Worm (Caenorhabditis elegans): ENCODE results near the gene F18A11.5.

F18A11.5 gene

DNA sequence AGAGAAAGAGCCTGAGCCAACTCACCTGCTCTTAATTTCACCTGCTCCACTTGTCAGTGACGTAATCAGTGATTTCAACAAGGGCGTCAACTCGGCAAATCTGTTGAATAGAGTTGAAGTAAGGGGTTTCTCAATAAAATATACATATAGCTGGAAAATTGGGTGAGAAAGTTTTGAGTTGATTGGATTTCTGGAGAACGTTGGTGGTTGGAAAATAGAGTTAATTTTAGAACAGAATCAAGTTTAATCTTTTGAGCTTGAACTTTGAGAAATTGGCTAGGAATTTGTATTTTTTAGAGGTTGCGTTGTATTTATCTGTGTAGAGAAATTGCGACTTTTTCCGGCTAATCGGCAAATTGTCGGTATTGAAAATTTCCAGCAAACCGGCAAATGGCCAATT lies 44.5 kb downstream of the F18A11.5 start, which contains the start of gene Y38F1A.4:
TSS of gene Y38F1A.4 (minus strand) at position 101 of the 400 bp plus-strand sequence.
- TF ChIP-seq hmbx-1 (tag; optimal IDR thresholded peaks at IDR 0.05) (no peak), F13C5.2 (tag; optimal IDR thresholded peaks at IDR 0.05) (no peak), flt-1 (GFP tag; IDR thresholded peaks at IDR 0.05) (no peak), tra-4 (tag; optimal IDR thresholded peaks at IDR 0.05) (no peak), ceh-36 (tag; optimal IDR thresholded peaks at IDR 0.05) (no peak), ets-7 (tag; optimal IDR thresholded peaks at IDR 0.05) (no peak), hnd-1 (tag; optimal IDR thresholded peaks at IDR 0.05) (no peak), tbx-37 (GFP tag; conservative IDR thresholded peaks at IDR 0.05) (no peak), scrt-1 (GFP tag; IDR thresholded peaks at IDR 0.05) (no peak), tbx-11 (GFP tag; IDR thresholded peaks at IDR 0.05) (no peak), B0310.2 (tag; optimal IDR thresholded peaks at IDR 0.05) (no peak), sea-1 (GFP tag; conservative IDR thresholded peaks at IDR 0.05) (no peak), hmg-4 (GFP tag; optimal IDR thresholded peaks at IDR 0.05) (no peak), aly-1 (tag; optimal IDR thresholded peaks at IDR 0.05) (no peak), ama-1 (optimal IDR thresholded peaks at IDR 0.05) (no peak), ceh-13 (GFP tag; optimal IDR thresholded peaks at IDR 0.05) (no peak), pes-1 (GFP tag; IDR thresholded peaks at IDR 0.05) (no peak)

DNA sequence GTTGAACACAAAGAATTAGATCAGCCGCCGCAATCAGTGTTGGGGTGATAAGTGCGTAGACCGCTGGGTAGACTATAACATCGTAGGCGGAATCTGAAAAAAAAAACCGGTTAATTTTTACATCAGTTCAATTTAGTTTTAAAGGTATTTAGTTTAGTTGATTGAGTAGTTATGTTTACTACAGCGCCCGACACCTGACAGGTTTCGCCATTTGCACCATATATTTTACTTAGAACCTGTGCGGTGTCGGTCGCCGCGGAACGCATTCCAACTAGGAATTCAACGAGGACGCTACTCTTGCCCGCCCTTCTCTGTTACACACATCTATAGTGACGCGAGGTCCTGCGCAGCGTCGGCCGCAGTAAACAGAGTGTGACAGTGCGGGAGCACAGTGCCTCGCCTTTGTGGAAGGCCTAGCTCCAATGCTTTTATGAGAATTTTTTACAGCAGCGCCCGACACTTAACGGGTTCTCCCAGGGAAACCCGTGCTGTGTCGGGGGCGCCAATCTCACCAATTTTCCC lies 45.6 kb downstream of the F18A11.5 start:
- no peak for TF ChIP-seq flt-1 (GFP tag; IDR thresholded peaks at IDR 0.05)
- TF ChIP-seq tra-4 (tag; optimal IDR thresholded peaks at IDR 0.05): no peak
- TF ChIP-seq sea-1 (GFP tag; conservative IDR thresholded peaks at IDR 0.05): no peak
- TF ChIP-seq scrt-1 (GFP tag; IDR thresholded peaks at IDR 0.05): 0 out of 2 replicates have a peak, but pooled peaks have one; percentile 30
- TF ChIP-seq tbx-37 (GFP tag; conservative IDR thresholded peaks at IDR 0.05): no peak
- no peak for TF ChIP-seq ets-7 (tag; optimal IDR thresholded peaks at IDR 0.05)
- no peak for TF ChIP-seq pes-1 (GFP tag; IDR thresholded peaks at IDR 0.05)
- no peak for TF ChIP-seq ceh-36 (tag; optimal IDR thresholded peaks at IDR 0.05)

DNA sequence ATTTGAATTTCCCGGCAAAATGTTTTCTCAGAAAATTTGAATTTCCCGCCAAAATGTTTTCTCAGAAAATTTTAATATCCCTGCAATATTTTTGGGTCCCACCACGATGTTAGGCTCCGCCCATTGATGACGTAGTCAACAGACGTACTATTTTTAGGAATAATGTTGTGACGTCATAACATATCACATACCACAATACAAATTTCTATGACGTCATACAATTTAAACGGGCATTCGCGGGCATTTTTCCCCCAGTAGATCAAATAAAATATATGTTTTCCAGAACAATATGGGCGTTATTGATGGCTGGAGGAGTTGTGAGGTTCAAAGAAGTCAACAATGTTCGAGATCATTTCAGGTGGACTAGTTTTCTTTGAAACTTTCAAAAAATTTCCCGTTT lies 47.8 kb downstream of the F18A11.5 start:
- no peak for TF ChIP-seq tra-4 (tag; optimal IDR thresholded peaks at IDR 0.05)
- no peak for TF ChIP-seq hmbx-1 (tag; optimal IDR thresholded peaks at IDR 0.05)
- TF ChIP-seq ceh-13 (GFP tag; optimal IDR thresholded peaks at IDR 0.05): no peak
- no peak for TF ChIP-seq ama-1 (optimal IDR thresholded peaks at IDR 0.05)
- no peak for TF ChIP-seq flt-1 (GFP tag; IDR thresholded peaks at IDR 0.05)
- TF ChIP-seq sea-1 (GFP tag; conservative IDR thresholded peaks at IDR 0.05): no peak
- TF ChIP-seq aly-1 (tag; optimal IDR thresholded peaks at IDR 0.05): no peak
- TF ChIP-seq F13C5.2 (tag; optimal IDR thresholded peaks at IDR 0.05): no peak
- no peak for TF ChIP-seq tbx-11 (GFP tag; IDR thresholded peaks at IDR 0.05)
- no peak for TF ChIP-seq hnd-1 (tag; optimal IDR thresholded peaks at IDR 0.05)
- TF ChIP-seq tbx-37 (GFP tag; conservative IDR thresholded peaks at IDR 0.05): no peak
- TF ChIP-seq hmg-4 (GFP tag; optimal IDR thresholded peaks at IDR 0.05): no peak
- TF ChIP-seq pes-1 (GFP tag; IDR thresholded peaks at IDR 0.05): no peak
- no peak for TF ChIP-seq B0310.2 (tag; optimal IDR thresholded peaks at IDR 0.05)
- no peak for TF ChIP-seq ets-7 (tag; optimal IDR thresholded peaks at IDR 0.05)
- TF ChIP-seq scrt-1 (GFP tag; IDR thresholded peaks at IDR 0.05): no peak
- no peak for TF ChIP-seq ceh-36 (tag; optimal IDR thresholded peaks at IDR 0.05)

DNA sequence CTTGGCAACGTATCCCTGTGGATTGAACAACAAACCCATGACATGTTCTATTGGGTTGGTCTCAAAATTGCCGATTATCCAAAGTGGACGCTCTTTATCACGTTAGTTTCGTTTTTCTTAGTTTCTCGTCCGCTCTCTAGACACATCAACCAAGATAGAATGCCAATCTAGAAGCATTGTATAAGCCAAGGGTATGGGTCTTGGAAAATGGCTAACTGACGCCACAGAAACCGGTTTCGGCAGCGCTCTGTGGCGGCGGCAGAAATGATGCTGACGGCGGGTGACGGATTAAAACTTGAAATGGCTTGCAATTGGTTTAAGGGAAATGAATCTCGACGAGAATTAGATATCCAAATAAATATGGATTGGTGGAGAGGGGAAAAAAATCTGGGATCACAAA lies 48.5 kb downstream of the F18A11.5 start:
- TF ChIP-seq tra-4 (tag; optimal IDR thresholded peaks at IDR 0.05): no peak
- no peak for TF ChIP-seq hmg-4 (GFP tag; optimal IDR thresholded peaks at IDR 0.05)
- no peak for TF ChIP-seq ama-1 (optimal IDR thresholded peaks at IDR 0.05)
- no peak for TF ChIP-seq flt-1 (GFP tag; IDR thresholded peaks at IDR 0.05)
- TF ChIP-seq scrt-1 (GFP tag; IDR thresholded peaks at IDR 0.05): no peak
- no peak for TF ChIP-seq hnd-1 (tag; optimal IDR thresholded peaks at IDR 0.05)
- TF ChIP-seq hmbx-1 (tag; optimal IDR thresholded peaks at IDR 0.05): no peak
- TF ChIP-seq tbx-11 (GFP tag; IDR thresholded peaks at IDR 0.05): no peak
- no peak for TF ChIP-seq F13C5.2 (tag; optimal IDR thresholded peaks at IDR 0.05)

- no peak for TF ChIP-seq aly-1 (tag; optimal IDR thresholded peaks at IDR 0.05)
- no peak for TF ChIP-seq ceh-13 (GFP tag; optimal IDR thresholded peaks at IDR 0.05)
- TF ChIP-seq tra-4 (tag; optimal IDR thresholded peaks at IDR 0.05): no peak
- no peak for TF ChIP-seq flt-1 (GFP tag; IDR thresholded peaks at IDR 0.05)
- TF ChIP-seq hmbx-1 (tag; optimal IDR thresholded peaks at IDR 0.05): no peak
- TF ChIP-seq hnd-1 (tag; optimal IDR thresholded peaks at IDR 0.05): no peak
- no peak for TF ChIP-seq B0310.2 (tag; optimal IDR thresholded peaks at IDR 0.05)
- no peak for TF ChIP-seq ceh-36 (tag; optimal IDR thresholded peaks at IDR 0.05)
- no peak for TF ChIP-seq sea-1 (GFP tag; conservative IDR thresholded peaks at IDR 0.05)
- TF ChIP-seq scrt-1 (GFP tag; IDR thresholded peaks at IDR 0.05): no peak
- TF ChIP-seq ama-1 (optimal IDR thresholded peaks at IDR 0.05): no peak
- no peak for TF ChIP-seq tbx-37 (GFP tag; conservative IDR thresholded peaks at IDR 0.05)
- no peak for TF ChIP-seq F13C5.2 (tag; optimal IDR thresholded peaks at IDR 0.05)
- no peak for TF ChIP-seq hmg-4 (GFP tag; optimal IDR thresholded peaks at IDR 0.05)
- TF ChIP-seq ets-7 (tag; optimal IDR thresholded peaks at IDR 0.05): no peak
- no peak for TF ChIP-seq tbx-11 (GFP tag; IDR thresholded peaks at IDR 0.05)
- no peak for TF ChIP-seq pes-1 (GFP tag; IDR thresholded peaks at IDR 0.05)
Measured at ce11 chrII:12965538-12965588, 48.7 kb downstream of the F18A11.5 start, which contains the start of gene ptr-18. Gene ptr-18, plus strand, starts transcription at chrII:12965546.

- TF ChIP-seq B0310.2 (tag; optimal IDR thresholded peaks at IDR 0.05) (no peak), ama-1 (optimal IDR thresholded peaks at IDR 0.05) (no peak), ceh-36 (tag; optimal IDR thresholded peaks at IDR 0.05) (no peak), flt-1 (GFP tag; IDR thresholded peaks at IDR 0.05) (no peak), aly-1 (tag; optimal IDR thresholded peaks at IDR 0.05) (no peak), F13C5.2 (tag; optimal IDR thresholded peaks at IDR 0.05) (no peak), hnd-1 (tag; optimal IDR thresholded peaks at IDR 0.05) (no peak), ets-7 (tag; optimal IDR thresholded peaks at IDR 0.05) (no peak), tra-4 (tag; optimal IDR thresholded peaks at IDR 0.05) (no peak), tbx-11 (GFP tag; IDR thresholded peaks at IDR 0.05) (no peak), hmg-4 (GFP tag; optimal IDR thresholded peaks at IDR 0.05) (no peak), sea-1 (GFP tag; conservative IDR thresholded peaks at IDR 0.05) (no peak), hmbx-1 (tag; optimal IDR thresholded peaks at IDR 0.05) (no peak), pes-1 (GFP tag; IDR thresholded peaks at IDR 0.05) (no peak), tbx-37 (GFP tag; conservative IDR thresholded peaks at IDR 0.05) (no peak), scrt-1 (GFP tag; IDR thresholded peaks at IDR 0.05) (no peak), ceh-13 (GFP tag; optimal IDR thresholded peaks at IDR 0.05) (no peak)
Measured at ce11 chrII:12965138-12965537, 48.9 kb downstream of the F18A11.5 start.

DNA sequence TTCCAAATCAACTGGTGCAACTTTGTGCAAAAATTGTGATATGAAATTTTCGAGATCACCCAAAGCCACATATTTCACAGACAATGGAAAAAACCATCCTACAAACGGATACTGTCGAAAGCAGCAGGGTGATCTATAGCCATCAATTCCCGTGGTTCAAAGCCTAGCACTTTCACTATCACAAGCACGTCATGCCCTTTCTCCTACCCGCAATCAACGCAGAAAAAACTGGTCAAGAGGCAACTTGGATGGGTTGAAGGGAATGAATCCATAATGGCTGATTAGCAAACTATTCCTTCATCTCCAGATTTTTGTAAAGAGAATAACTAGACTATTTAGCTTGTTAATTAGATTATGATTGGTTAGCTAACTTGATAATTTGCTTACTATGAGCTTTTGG lies 52.3 kb downstream of the F18A11.5 start:
- no peak for TF ChIP-seq tbx-11 (GFP tag; IDR thresholded peaks at IDR 0.05)
- TF ChIP-seq flt-1 (GFP tag; IDR thresholded peaks at IDR 0.05): no peak
- TF ChIP-seq pes-1 (GFP tag; IDR thresholded peaks at IDR 0.05): no peak
- no peak for TF ChIP-seq B0310.2 (tag; optimal IDR thresholded peaks at IDR 0.05)

All from whole organism, early embryonic.